Worm (Caenorhabditis elegans) whole organism, L4 larva: ENCODE data around the gene Y102A11A.1.

ENCODE experiments used
- F26F4.8 ChIP-seq: fragments of 200-800 bp; sonication (Bioruptor generic); conservative IDR thresholded peaks from 2 replicates; pipeline ENCODE4 v1.3.6; 2022; ENCODE audit warnings: missing genetic modification characterization, missing compliant biosample characterization
- F44E2.7 ChIP-seq: fragments of 200-800 bp; sonication (Bioruptor generic); IDR thresholded peaks from 2 replicates; pipeline ENCODE4 v2.1.2; 2022; ENCODE audit warnings: missing genetic modification characterization, missing compliant biosample characterization
- T20F7.1 ChIP-seq: fragments of 200-800 bp; sonication (Bioruptor generic); optimal IDR thresholded peaks from 2 replicates; lab custom pipeline; 2018; ENCODE audit warnings: mild to moderate bottlenecking, missing genetic modification characterization, missing compliant biosample characterization
- Y105C5A.15 ChIP-seq: fragments of 200-800 bp; sonication (Bioruptor generic); IDR thresholded peaks from 2 replicates; pipeline ENCODE4 v1.3.6; 2022; ENCODE audit warnings: missing genetic modification characterization, missing compliant biosample characterization
- ZK546.5 ChIP-seq, 2 experiments: sonication (generic microtip); optimal IDR thresholded peaks; 2 replicates each; lab custom pipeline; 2017; ENCODE audit warnings: missing biosample characterization in 2 of 2, missing genetic modification characterization in 2 of 2
- aha-1 ChIP-seq: fragments of 150-350 bp; peaks from one replicate; lab custom pipeline; 2014; ENCODE audit warnings: missing biosample characterization, missing genetic modification characterization
- ces-1 ChIP-seq: fragments of 150-350 bp; sonication (generic microtip); optimal IDR thresholded peaks from 4 replicates; lab custom pipeline; 2014; ENCODE audit warnings: missing biosample characterization, missing genetic modification reagents, missing genetic modification characterization
- daf-19 ChIP-seq: fragments of 200-800 bp; sonication (Bioruptor generic); conservative IDR thresholded peaks from 2 replicates; pipeline ENCODE4 v1.3.6; 2022; ENCODE audit warnings: missing genetic modification characterization, missing compliant biosample characterization
- dpl-1 ChIP-seq: fragments of 150-350 bp; optimal IDR thresholded peaks from 2 replicates; lab custom pipeline; 2014; ENCODE audit warnings: missing biosample characterization, missing genetic modification reagents, missing genetic modification characterization
- duxl-1 ChIP-seq: sonication (generic microtip); optimal IDR thresholded peaks from 2 replicates; lab custom pipeline; 2016; ENCODE audit warnings: mild to moderate bottlenecking, missing genetic modification characterization, moderate library complexity, missing compliant biosample characterization; ENCODE audit not compliant: poor library complexity
- fkh-10 ChIP-seq: fragments of 150-350 bp; optimal IDR thresholded peaks from 2 replicates; lab custom pipeline; 2014; ENCODE audit warnings: missing biosample characterization, missing genetic modification reagents, missing genetic modification characterization
- hlh-30 ChIP-seq: sonication (generic microtip); optimal IDR thresholded peaks from 2 replicates; lab custom pipeline; 2017; ENCODE audit warnings: antibody characterized with exemption, mild to moderate bottlenecking, missing genetic modification characterization, missing compliant biosample characterization; ENCODE audit not compliant: insufficient read depth
- hmg-1.1 ChIP-seq: fragments of 200-800 bp; sonication (Bioruptor generic); IDR thresholded peaks from 2 replicates; pipeline ENCODE4 v1.3.6; 2022; ENCODE audit warnings: missing genetic modification reagents, missing genetic modification characterization, missing compliant biosample characterization
- lin-1 ChIP-seq: fragments of 200-800 bp; sonication (Bioruptor generic); IDR thresholded peaks from 2 replicates; pipeline ENCODE4 v1.3.6; 2022; ENCODE audit warnings: missing genetic modification reagents, missing genetic modification characterization, missing compliant biosample characterization
- madf-9 ChIP-seq: fragments of 200-800 bp; sonication (Bioruptor generic); conservative IDR thresholded peaks from 2 replicates; pipeline ENCODE4 v1.3.6; 2022; ENCODE audit warnings: missing genetic modification reagents, missing genetic modification characterization, missing compliant biosample characterization
- mdl-1 ChIP-seq, 2 experiments: fragments of 150-350 bp in 1 of 2; sonication (generic microtip) in 1 of 2; optimal IDR thresholded peaks; 2 replicates each; lab custom pipeline; 2014 to 2017; ENCODE audit warnings: missing biosample characterization in 2 of 2, missing genetic modification characterization in 2 of 2
- mdt-29 ChIP-seq: fragments of 200-800 bp; sonication (Bioruptor generic); IDR thresholded peaks from 2 replicates; pipeline ENCODE4 v1.3.6; 2022; ENCODE audit warnings: missing genetic modification reagents, missing genetic modification characterization, missing compliant biosample characterization
- mxl-2 ChIP-seq: fragments of 200-800 bp; sonication (Bioruptor generic); conservative IDR thresholded peaks from 2 replicates; pipeline ENCODE4 v1.3.6; 2022; ENCODE audit warnings: missing genetic modification reagents, missing genetic modification characterization, missing compliant biosample characterization
- mxl-3 ChIP-seq: fragments of 200-800 bp; sonication (Bioruptor generic); optimal IDR thresholded peaks from 2 replicates; lab custom pipeline; 2018; ENCODE audit warnings: mild to moderate bottlenecking, missing genetic modification characterization, missing compliant biosample characterization
- nhr-10 ChIP-seq: fragments of 150-350 bp; optimal IDR thresholded peaks from 2 replicates; lab custom pipeline; 2014; ENCODE audit warnings: missing biosample characterization, missing genetic modification characterization
- nhr-25 ChIP-seq: sonication (generic microtip); optimal IDR thresholded peaks from 2 replicates; lab custom pipeline; 2017; ENCODE audit warnings: missing genetic modification characterization, mild to moderate bottlenecking, missing compliant biosample characterization, antibody characterized with exemption, moderate library complexity, borderline replicate concordance; ENCODE audit not compliant: insufficient read depth
- nhr-76 ChIP-seq: fragments of 150-350 bp; optimal IDR thresholded peaks from 2 replicates; lab custom pipeline; 2014; ENCODE audit warnings: missing biosample characterization, missing genetic modification characterization
- skn-1 ChIP-seq: fragments of 150-350 bp; optimal IDR thresholded peaks from 2 replicates; lab custom pipeline; 2014; ENCODE audit warnings: missing biosample characterization, missing genetic modification characterization
- snpc-4 ChIP-seq: fragments of 150-350 bp; optimal IDR thresholded peaks from 2 replicates; lab custom pipeline; 2014; ENCODE audit warnings: missing biosample characterization, missing genetic modification characterization
- unc-130 ChIP-seq: sonication (generic microtip); optimal IDR thresholded peaks from 2 replicates; lab custom pipeline; 2016; ENCODE audit warnings: missing genetic modification reagents, missing genetic modification characterization, missing compliant biosample characterization
- unc-39 ChIP-seq: sonication (generic microtip); optimal IDR thresholded peaks from 2 replicates; lab custom pipeline; 2017; ENCODE audit warnings: missing biosample characterization, missing genetic modification characterization
- unc-62 ChIP-seq, 3 experiments: fragments of 150-350 bp in 1 of 3; sonication (generic microtip); optimal IDR thresholded peaks in 2 of 3; peaks in 1 of 3; 1 replicate in 1 of 3; 2 replicates in 2 of 3; lab custom pipeline; 2014 to 2017; ENCODE audit warnings: missing biosample characterization in 3 of 3, missing genetic modification characterization in 3 of 3, missing genetic modification reagents in 3 of 3, missing genotype in 1 of 3
- zfp-3 ChIP-seq: fragments of 200-800 bp; sonication (Bioruptor generic); conservative IDR thresholded peaks from 2 replicates; pipeline ENCODE4 v1.3.6; 2022; ENCODE audit warnings: missing genetic modification reagents, missing genetic modification characterization, missing compliant biosample characterization
- ztf-11 ChIP-seq: fragments of 150-350 bp; optimal IDR thresholded peaks from 2 replicates; lab custom pipeline; 2014; ENCODE audit warnings: missing biosample characterization, missing genetic modification characterization

Gene Y102A11A.1

ce11 chrX:2074055-2074454 is 22.4 kb downstream of the Y102A11A.1 start, which contains the start of gene txdc-12.2 (continued):
- TF ChIP-seq ZK546.5 (tag; optimal IDR thresholded peaks at IDR 0.05; lab: Kevin White, UChicago) (no peak), lin-1 (GFP tag; lab: Robert Waterston, UW) (no peak), T20F7.1 (GFP tag; lab: Kevin White, UChicago) (no peak), unc-130 (no peak), madf-9 (GFP tag; lab: Robert Waterston, UW) (no peak), mdl-1 (tag; optimal IDR thresholded peaks at IDR 0.05; lab: Kevin White, UChicago) (no peak), unc-39 (tag; lab: Kevin White, UChicago) (no peak), mxl-3 (peak; percentile 37), F26F4.8 (GFP tag; lab: Robert Waterston, UW) (no peak), skn-1 (tag; lab: Kevin White, UChicago) (no peak), ces-1 (GFP tag; lab: Kevin White, UChicago) (no peak), nhr-10 (no peak), dpl-1 (no peak), nhr-76 (tag; lab: Kevin White, UChicago) (no peak), fkh-10 (GFP tag; lab: Kevin White, UChicago) (no peak), Y105C5A.15 (GFP tag; lab: Robert Waterston, UW) (no peak), nhr-25 (peak; percentile 27), mxl-2 (GFP tag; lab: Robert Waterston, UW) (no peak), hmg-1.1 (GFP tag; lab: Robert Waterston, UW) (no peak)
- TF ChIP-seq, all 104 proteins: peak for 5

- TF ChIP-seq daf-19 (GFP tag; lab: Robert Waterston, UW) (no peak), unc-62 (GFP tag; optimal IDR thresholded peaks at IDR 0.05 in 1 of 2; lab: Kevin White, UChicago) (peak in 1 of 2 experiments; percentile 36), unc-62 (tag; optimal IDR thresholded peaks at IDR 0.05; lab: Kevin White, UChicago) (no peak), lin-1 (GFP tag; lab: Robert Waterston, UW) (no peak), hlh-30 (tag; lab: Kevin White, UChicago) (peak; percentile 30)
Observed at ce11 chrX:2075169-2075568, 23.5 kb downstream of the Y102A11A.1 start.

ce11 chrX:2078822-2079221 is 27.2 kb downstream of the Y102A11A.1 start:
- no peak for TF ChIP-seq ztf-11 (tag; lab: Kevin White, UChicago)
- TF ChIP-seq mdt-29 (GFP tag; lab: Robert Waterston, UW), result no peak
- TF ChIP-seq mdl-1 (tag; optimal IDR thresholded peaks at IDR 0.05; lab: Kevin White, UChicago), result no peak
- no peak for TF ChIP-seq duxl-1 (tag; lab: Kevin White, UChicago)
- TF ChIP-seq aha-1 (tag; lab: Kevin White, UChicago), result peak; percentile 89
- no peak for TF ChIP-seq ces-1 (GFP tag; lab: Kevin White, UChicago)
- TF ChIP-seq F44E2.7, result no peak

ce11 chrX:2079536-2079935 is 27.9 kb downstream of the Y102A11A.1 start, which contains the start of gene F49H12.4:
F49H12.4 (plus strand) TSS chrX:2079836.
- TF ChIP-seq aha-1 (tag; lab: Kevin White, UChicago) (peak; percentile 44), snpc-4 (tag; lab: Kevin White, UChicago) (no peak)

- TF ChIP-seq ztf-11 (tag; lab: Kevin White, UChicago), result no peak
- TF ChIP-seq aha-1 (tag; lab: Kevin White, UChicago), result peak; percentile 70
Observed at ce11 chrX:2084019-2084418, 32.4 kb downstream of the Y102A11A.1 start, which contains the start of gene F49H12.3. F49H12.3 (plus strand) TSS chrX:2084375.

ce11 chrX:2084988-2085387 is 33.4 kb downstream of the Y102A11A.1 start, which contains the start of gene F49H12.2:
F49H12.2 (plus strand) TSS chrX:2085288.
- TF ChIP-seq aha-1 (tag; lab: Kevin White, UChicago), result peak; percentile 62
- no peak for TF ChIP-seq zfp-3
